Worm (Caenorhabditis elegans) whole organism, L1 larva: ENCODE results near the gene F52G3.5.
"Not testable (repeated sequence)": the region's sequence is repeated elsewhere in the genome, so short reads cannot be mapped to it uniquely, and the experiment has no call there.

ENCODE experiments used
- lsy-2 ChIP-seq, 2 experiments: fragments of 150-350 bp; optimal IDR thresholded peaks; 2 replicates each; lab custom pipeline; 2014; ENCODE audit warnings: missing biosample characterization in 2 of 2, missing genetic modification characterization in 2 of 2
- vab-15 ChIP-seq: sonication (generic microtip); optimal IDR thresholded peaks from 2 replicates; lab custom pipeline; 2017; ENCODE audit warnings: missing genotype, mild to moderate bottlenecking, missing genetic modification characterization, missing compliant biosample characterization

DNA sequence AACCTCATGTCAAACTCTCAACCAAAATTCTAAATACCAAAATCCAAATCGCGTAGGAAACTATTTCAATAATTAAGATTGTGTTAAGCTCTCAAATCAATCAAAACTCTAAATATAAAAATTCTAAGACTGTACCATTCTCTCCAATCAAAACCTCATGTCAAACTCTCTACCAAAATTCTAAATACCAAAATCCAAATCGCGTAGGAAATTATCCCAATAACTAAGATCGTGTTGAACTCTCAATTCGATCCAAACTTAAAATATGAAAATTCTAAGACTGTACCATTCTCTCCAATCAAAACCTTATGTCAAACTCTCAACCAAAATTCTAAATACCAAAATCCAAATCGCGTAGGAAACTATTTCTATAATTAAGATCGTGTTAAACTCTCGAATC lies 43.6 kb downstream of the F52G3.5 start:
- not testable (repeated sequence) for TF ChIP-seq lsy-2 (tag; optimal IDR thresholded peaks at IDR 0.05; lab: Kevin White, UChicago); vab-15 (tag; lab: Kevin White, UChicago)
